Worm (Caenorhabditis elegans) whole organism, L1 larva: ENCODE measurements around the gene W06D11.3.
A peak's percentile ranks its signal among the peaks of the same experiment; 100 is the strongest.

ENCODE experiments used
- C16A3.4 ChIP-seq: fragments of 150-350 bp; optimal IDR thresholded peaks from 2 replicates; lab custom pipeline; 2014; ENCODE audit warnings: missing biosample characterization, missing genetic modification characterization
- alr-1 ChIP-seq: fragments of 200-800 bp; sonication (Bioruptor generic); optimal IDR thresholded peaks from 2 replicates; lab custom pipeline; 2018; ENCODE audit warnings: borderline replicate concordance, mild to moderate bottlenecking, missing genetic modification characterization, missing compliant biosample characterization
- ama-1 ChIP-seq: fragments of 150-350 bp; optimal IDR thresholded peaks from 2 replicates; lab custom pipeline; 2014
- ceh-82 ChIP-seq, 3 experiments: fragments of 150-350 bp in 1 of 3; sonication (generic microtip) in 2 of 3; optimal IDR thresholded peaks; 2 replicates each; lab custom pipeline; 2014 to 2017; ENCODE audit warnings: missing biosample characterization in 3 of 3, missing genetic modification characterization in 3 of 3
- efl-1 ChIP-seq, 4 experiments: fragments of 150-350 bp; optimal IDR thresholded peaks in 3 of 4; peaks in 1 of 4; 1 replicate in 1 of 4; 2 replicates in 3 of 4; lab custom pipeline; 2014; ENCODE audit warnings: missing biosample characterization in 2 of 4, missing genetic modification characterization in 2 of 4, missing genetic modification reagents in 2 of 4
- elt-3 ChIP-seq, 6 experiments: fragments of 150-350 bp in 1 of 6; sonication (generic microtip); optimal IDR thresholded peaks; 2 replicates each; lab custom pipeline; 2017 to 2018; ENCODE audit warnings: missing biosample characterization in 6 of 6, missing genetic modification characterization in 6 of 6, inconsistent platforms in 1 of 6
- ets-5 ChIP-seq: fragments of 200-800 bp; sonication (Bioruptor generic); IDR thresholded peaks from 2 replicates; pipeline ENCODE4 v1.3.6; 2022; ENCODE audit warnings: missing genetic modification characterization, missing compliant biosample characterization
- fkh-10 ChIP-seq: sonication (generic microtip); optimal IDR thresholded peaks from 2 replicates; lab custom pipeline; 2017; ENCODE audit warnings: missing biosample characterization, missing genetic modification reagents, missing genetic modification characterization
- fkh-4 ChIP-seq: sonication (generic microtip); optimal IDR thresholded peaks from 2 replicates; lab custom pipeline; 2016; ENCODE audit warnings: missing compliant biosample characterization, missing genetic modification characterization, borderline replicate concordance
- fkh-8 ChIP-seq: sonication (generic microtip); optimal IDR thresholded peaks from 2 replicates; lab custom pipeline; 2016; ENCODE audit warnings: mild to moderate bottlenecking, missing genetic modification characterization, missing compliant biosample characterization
- fos-1 ChIP-seq: fragments of 150-350 bp; optimal IDR thresholded peaks from 2 replicates; lab custom pipeline; 2014; ENCODE audit warnings: missing biosample characterization, missing genetic modification characterization
- grh-1 ChIP-seq: fragments of 200-800 bp; sonication (Bioruptor generic); IDR thresholded peaks from 2 replicates; pipeline ENCODE4 v1.3.6; 2022; ENCODE audit warnings: missing genetic modification reagents, missing genetic modification characterization, missing compliant biosample characterization
- lin-14 ChIP-seq: fragments of 200-800 bp; sonication (Bioruptor generic); optimal IDR thresholded peaks from 2 replicates; lab custom pipeline; 2018; ENCODE audit warnings: mild to moderate bottlenecking, missing genetic modification characterization, moderate library complexity, missing compliant biosample characterization
- lin-35 ChIP-seq, 2 experiments: fragments of 150-350 bp; optimal IDR thresholded peaks; 2 replicates each; lab custom pipeline; 2014; ENCODE audit warnings: missing biosample characterization in 2 of 2, missing genetic modification characterization in 2 of 2, missing genetic modification reagents in 2 of 2
- lir-3 ChIP-seq: sonication (generic microtip); optimal IDR thresholded peaks from 2 replicates; lab custom pipeline; 2016; ENCODE audit warnings: mild to moderate bottlenecking, missing genetic modification characterization, moderate library complexity, missing compliant biosample characterization; ENCODE audit not compliant: poor library complexity
- mab-9 ChIP-seq: fragments of 200-800 bp; sonication (Bioruptor generic); IDR thresholded peaks from 2 replicates; pipeline ENCODE4 v1.3.6; 2022; ENCODE audit warnings: missing genetic modification reagents, missing genetic modification characterization, missing compliant biosample characterization
- mdl-1 ChIP-seq, 2 experiments: fragments of 150-350 bp; optimal IDR thresholded peaks; 2 replicates each; lab custom pipeline; 2014 to 2017; ENCODE audit warnings: missing biosample characterization in 2 of 2, missing genetic modification characterization in 2 of 2, inconsistent platforms in 1 of 2
- mep-1 ChIP-seq: fragments of 150-350 bp; optimal IDR thresholded peaks from 2 replicates; lab custom pipeline; 2014; ENCODE audit warnings: missing biosample characterization, missing genetic modification characterization
- nhr-12 ChIP-seq: sonication (generic microtip); optimal IDR thresholded peaks from 2 replicates; lab custom pipeline; 2017; ENCODE audit warnings: missing biosample characterization, missing genetic modification characterization
- nhr-19 ChIP-seq: fragments of 200-800 bp; sonication (Bioruptor generic); conservative IDR thresholded peaks from 2 replicates; pipeline ENCODE4 v1.3.6; 2022; ENCODE audit warnings: missing genetic modification characterization, missing compliant biosample characterization
- nhr-20 ChIP-seq: sonication (generic microtip); optimal IDR thresholded peaks from 2 replicates; lab custom pipeline; 2016; ENCODE audit warnings: mild to moderate bottlenecking, missing genetic modification characterization, missing compliant biosample characterization
- nhr-47 ChIP-seq: sonication (generic microtip); optimal IDR thresholded peaks from 2 replicates; lab custom pipeline; 2016; ENCODE audit warnings: mild to moderate bottlenecking, missing genetic modification characterization, moderate library complexity, missing compliant biosample characterization
- nhr-71 ChIP-seq: sonication (generic microtip); optimal IDR thresholded peaks from 2 replicates; lab custom pipeline; 2016; ENCODE audit warnings: mild to moderate bottlenecking, missing genetic modification characterization, moderate library complexity, missing compliant biosample characterization
- nhr-77 ChIP-seq: fragments of 150-350 bp; optimal IDR thresholded peaks from 2 replicates; lab custom pipeline; 2014; ENCODE audit warnings: missing biosample characterization, missing genetic modification characterization
- nhr-85 ChIP-seq: sonication (generic microtip); peaks from one replicate; lab custom pipeline; 2016; ENCODE audit warnings: missing genetic modification characterization, inconsistent platforms, missing compliant biosample characterization
- nhr-90 ChIP-seq: sonication (generic microtip); optimal IDR thresholded peaks from 2 replicates; lab custom pipeline; 2016; ENCODE audit warnings: mild to moderate bottlenecking, missing genetic modification characterization, missing compliant biosample characterization; ENCODE audit not compliant: poor library complexity
- rnt-1 ChIP-seq: sonication (generic microtip); optimal IDR thresholded peaks from 2 replicates; lab custom pipeline; 2016; ENCODE audit warnings: mild to moderate bottlenecking, missing genetic modification characterization, moderate library complexity, missing compliant biosample characterization
- snu-23 ChIP-seq: sonication (generic microtip); optimal IDR thresholded peaks from 2 replicates; lab custom pipeline; 2016; ENCODE audit warnings: missing genetic modification characterization, missing compliant biosample characterization
- sox-4 ChIP-seq: sonication (generic microtip); optimal IDR thresholded peaks from 2 replicates; lab custom pipeline; 2016; ENCODE audit warnings: missing genetic modification characterization, missing compliant biosample characterization
- sptf-1 ChIP-seq: fragments of 150-350 bp; optimal IDR thresholded peaks from 2 replicates; lab custom pipeline; 2014; ENCODE audit warnings: missing biosample characterization, missing genetic modification characterization
- swsn-7 ChIP-seq: sonication (generic microtip); optimal IDR thresholded peaks from 2 replicates; lab custom pipeline; 2016; ENCODE audit warnings: missing genetic modification characterization, missing compliant biosample characterization
- tbx-2 ChIP-seq: sonication (generic microtip); optimal IDR thresholded peaks from 2 replicates; lab custom pipeline; 2016; ENCODE audit warnings: missing genetic modification characterization, missing compliant biosample characterization
- unc-130 ChIP-seq: fragments of 150-350 bp; optimal IDR thresholded peaks from 2 replicates; lab custom pipeline; 2017; ENCODE audit warnings: missing biosample characterization, missing genetic modification characterization, inconsistent platforms
- unc-30 ChIP-seq: sonication (generic microtip); optimal IDR thresholded peaks from 2 replicates; lab custom pipeline; 2017; ENCODE audit warnings: missing biosample characterization, missing genetic modification characterization
- unc-86 ChIP-seq: sonication (generic microtip); optimal IDR thresholded peaks from 2 replicates; lab custom pipeline; 2016; ENCODE audit warnings: missing genetic modification characterization, missing compliant biosample characterization
- unc-98 ChIP-seq: fragments of 200-800 bp; sonication (Bioruptor generic); IDR thresholded peaks from 2 replicates; pipeline ENCODE4 v1.3.6; 2022; ENCODE audit warnings: missing genetic modification characterization, missing compliant biosample characterization
- vab-15 ChIP-seq: sonication (generic microtip); optimal IDR thresholded peaks from 2 replicates; lab custom pipeline; 2017; ENCODE audit warnings: missing genotype, mild to moderate bottlenecking, missing genetic modification characterization, missing compliant biosample characterization
- xbp-1 ChIP-seq: sonication (generic microtip); optimal IDR thresholded peaks from 2 replicates; lab custom pipeline; 2016; ENCODE audit warnings: missing genetic modification characterization, missing compliant biosample characterization

W06D11.3 gene

ce11 chrX:12346729-12347128 is 48.2 kb downstream of the W06D11.3 start, which contains the start of gene F42F12.11:
TSS of gene F42F12.11 (plus strand) at chrX:12347029.
- no peak for TF ChIP-seq vab-15 (tag; lab: Kevin White, UChicago)
- TF ChIP-seq grh-1 (GFP tag; lab: Robert Waterston, UW): no peak
- no peak for TF ChIP-seq tbx-2 (tag; lab: Kevin White, UChicago)
- no peak for TF ChIP-seq ets-5 (GFP tag; lab: Robert Waterston, UW)
- TF ChIP-seq nhr-47 (tag; lab: Kevin White, UChicago): no peak
- no peak for TF ChIP-seq ama-1
- TF ChIP-seq nhr-19 (GFP tag; lab: Robert Waterston, UW): no peak
- TF ChIP-seq unc-130 (tag; lab: Kevin White, UChicago): no peak
- no peak for TF ChIP-seq ceh-82 (tag; optimal IDR thresholded peaks at IDR 0.05; lab: Kevin White, UChicago)
- no peak for TF ChIP-seq sptf-1 (tag; lab: Kevin White, UChicago)
- no peak for TF ChIP-seq rnt-1 (tag; lab: Kevin White, UChicago)
- TF ChIP-seq unc-30: no peak
- TF ChIP-seq fkh-10 (GFP tag; lab: Kevin White, UChicago): no peak
- TF ChIP-seq unc-98 (GFP tag; lab: Robert Waterston, UW): no peak
- no peak for TF ChIP-seq snu-23 (GFP tag; lab: Kevin White, UChicago)
- TF ChIP-seq nhr-85 (tag; lab: Kevin White, UChicago): no peak
- TF ChIP-seq unc-86: no peak
- TF ChIP-seq alr-1 (tag; lab: Kevin White, UChicago): no peak
- no peak for TF ChIP-seq fkh-4 (tag; lab: Kevin White, UChicago)
- no peak for TF ChIP-seq mep-1 (tag; lab: Kevin White, UChicago)

- TF ChIP-seq nhr-77 (tag; lab: Kevin White, UChicago) (peak; percentile 5), lir-3 (tag; lab: Kevin White, UChicago) (peak; percentile 52), mep-1 (tag; lab: Kevin White, UChicago) (peak; percentile 41), snu-23 (GFP tag; lab: Kevin White, UChicago) (peak; percentile 72), ceh-82 (tag; optimal IDR thresholded peaks at IDR 0.05; lab: Kevin White, UChicago) (peak in 2 of 3 experiments; percentile 36 to 46), lin-14 (peak; percentile 36), swsn-7 (tag; lab: Kevin White, UChicago) (peak; percentile 22), vab-15 (tag; lab: Kevin White, UChicago) (no peak), mab-9 (GFP tag; lab: Robert Waterston, UW) (no peak), C16A3.4 (tag; lab: Kevin White, UChicago) (peak; percentile 63), nhr-71 (tag; lab: Kevin White, UChicago) (peak; percentile 54), tbx-2 (tag; lab: Kevin White, UChicago) (peak; percentile 6), elt-3 (tag; optimal IDR thresholded peaks at IDR 0.05; lab: Kevin White, UChicago) (peak in 2 of 6 experiments; percentile 42 to 54), sox-4 (tag; lab: Kevin White, UChicago) (no peak), xbp-1 (tag; lab: Kevin White, UChicago) (peak; percentile 15), efl-1 (optimal IDR thresholded peaks at IDR 0.05; lab: Kevin White, UChicago) (no peak), efl-1 (GFP tag; optimal IDR thresholded peaks at IDR 0.05 in 1 of 2; lab: Kevin White, UChicago) (peak in 1 of 2 experiments; percentile 76), nhr-90 (peak; percentile 58), fkh-8 (tag; lab: Kevin White, UChicago) (no peak), rnt-1 (tag; lab: Kevin White, UChicago) (peak; percentile 65), nhr-20 (tag; lab: Kevin White, UChicago) (peak; percentile 57), nhr-12 (tag; lab: Kevin White, UChicago) (no peak), nhr-47 (tag; lab: Kevin White, UChicago) (peak; percentile 35), nhr-85 (tag; lab: Kevin White, UChicago) (peak; percentile 80), fos-1 (tag; lab: Kevin White, UChicago) (peak; percentile 6), nhr-19 (GFP tag; lab: Robert Waterston, UW) (peak; percentile 69), mdl-1 (tag; optimal IDR thresholded peaks at IDR 0.05; lab: Kevin White, UChicago) (peak in 1 of 2 experiments; percentile 8), lin-35 (GFP tag; optimal IDR thresholded peaks at IDR 0.05; lab: Kevin White, UChicago) (peak in 1 of 2 experiments; percentile 74), sptf-1 (tag; lab: Kevin White, UChicago) (no peak)
These were observed 49.3 kb downstream of the W06D11.3 start for ce11 chrX:12347822-12348221.
